Worm (Caenorhabditis elegans): ENCODE results near the gene F58F12.3.

Gene F58F12.3

ce11 chrII:6346551-6347079 is 44.5 kb downstream of the F58F12.3 start (continued):
- TF ChIP-seq gei-8 (GFP tag; optimal IDR thresholded peaks at IDR 0.05): peak; percentile 58
- peak; percentile 57 for TF ChIP-seq Y5F2A.4 (GFP tag; optimal IDR thresholded peaks at IDR 0.05)
- no peak for TF ChIP-seq lir-3 (tag; optimal IDR thresholded peaks at IDR 0.05)
- peak; percentile 14 for TF ChIP-seq nhr-48 (tag; optimal IDR thresholded peaks at IDR 0.05)
- TF ChIP-seq zip-11 (GFP tag; IDR thresholded peaks at IDR 0.05): no peak
- peak; percentile 50 for TF ChIP-seq spr-3 (GFP tag; optimal IDR thresholded peaks at IDR 0.05)
- TF ChIP-seq lin-29 (GFP tag; IDR thresholded peaks at IDR 0.05): peak; percentile 55; the same call in 1 of the 2 replicates
- TF ChIP-seq nhr-102 (tag; optimal IDR thresholded peaks at IDR 0.05): peak; percentile 76
- TF ChIP-seq F10B5.3 (tag; optimal IDR thresholded peaks at IDR 0.05): peak; percentile 30
- TF ChIP-seq mes-2 (tag; optimal IDR thresholded peaks at IDR 0.05; ENCODE audit: poor library complexity, severe bottlenecking): peak; percentile 47
- peak; percentile 26 for TF ChIP-seq nhr-28 (tag; optimal IDR thresholded peaks at IDR 0.05)
- TF ChIP-seq snpc-1.2 (GFP tag; IDR thresholded peaks at IDR 0.05): peak; percentile 65
- TF ChIP-seq egl-27 (tag; optimal IDR thresholded peaks at IDR 0.05): no peak
- TF ChIP-seq ama-1 (optimal IDR thresholded peaks at IDR 0.05): peak; percentile 93

- TF ChIP-seq mxl-3 (GFP tag; optimal IDR thresholded peaks at IDR 0.05) (peak; percentile 38), Y75B8A.6 (GFP tag; IDR thresholded peaks at IDR 0.05) (no peak), ama-1 (optimal IDR thresholded peaks at IDR 0.05) (peak; percentile 48), gei-8 (GFP tag; optimal IDR thresholded peaks at IDR 0.05) (no peak), ztf-7 (tag; optimal IDR thresholded peaks at IDR 0.05) (peak; percentile 30), lin-39 (tag; optimal IDR thresholded peaks at IDR 0.05) (no peak), daf-12 (tag; optimal IDR thresholded peaks at IDR 0.05) (no peak), F49E8.2 (tag; optimal IDR thresholded peaks at IDR 0.05; ENCODE audit: borderline replicate concordance) (no peak), skn-1 (tag; optimal IDR thresholded peaks at IDR 0.05) (no peak), unc-62 (GFP tag; optimal IDR thresholded peaks at IDR 0.05 in 1 of 2) (no peak), unc-62 (tag; optimal IDR thresholded peaks at IDR 0.05) (no peak), nhr-25 (tag; optimal IDR thresholded peaks at IDR 0.05; ENCODE audit: borderline replicate concordance, insufficient read depth) (no peak), zip-11 (GFP tag; IDR thresholded peaks at IDR 0.05) (no peak), hlh-30 (tag; optimal IDR thresholded peaks at IDR 0.05; ENCODE audit: insufficient read depth) (peak; percentile 75), mdl-1 (tag; optimal IDR thresholded peaks at IDR 0.05) (peak in 1 of 2 experiments; percentile 66), tag-97 (GFP tag; IDR thresholded peaks at IDR 0.05) (no peak), spr-1 (tag; optimal IDR thresholded peaks at IDR 0.05) (no peak), daf-16 (GFP tag; optimal IDR thresholded peaks at IDR 0.05) (no peak), daf-16 (tag; optimal IDR thresholded peaks at IDR 0.05) (peak; percentile 56), snpc-4 (tag; optimal IDR thresholded peaks at IDR 0.05) (no peak), F44E2.7 (GFP tag; IDR thresholded peaks at IDR 0.05) (no peak), daf-19 (GFP tag; conservative IDR thresholded peaks at IDR 0.05) (no peak), D1046.2 (GFP tag; IDR thresholded peaks at IDR 0.05) (no peak), zfp-2 (tag; optimal IDR thresholded peaks at IDR 0.05) (no peak), unc-39 (tag; optimal IDR thresholded peaks at IDR 0.05) (no peak), ceh-82 (tag; optimal IDR thresholded peaks at IDR 0.05) (no peak), lin-38 (GFP tag; IDR thresholded peaks at IDR 0.05) (no peak), cey-2 (tag; optimal IDR thresholded peaks at IDR 0.05; ENCODE audit: borderline replicate concordance, insufficient read depth) (no peak), nhr-76 (tag; optimal IDR thresholded peaks at IDR 0.05) (no peak), spr-3 (GFP tag; optimal IDR thresholded peaks at IDR 0.05) (no peak), egl-27 (tag; optimal IDR thresholded peaks at IDR 0.05) (no peak), R02D3.7 (tag; optimal IDR thresholded peaks at IDR 0.05) (no peak), nhr-10 (tag; optimal IDR thresholded peaks at IDR 0.05) (no peak), fos-1 (tag; optimal IDR thresholded peaks at IDR 0.05) (no peak), nhr-102 (tag; optimal IDR thresholded peaks at IDR 0.05) (no peak), mdt-29 (GFP tag; IDR thresholded peaks at IDR 0.05) (no peak), lim-7 (GFP tag; IDR thresholded peaks at IDR 0.05) (no peak), nhr-42 (GFP tag; IDR thresholded peaks at IDR 0.05) (no peak), dmd-8 (GFP tag; IDR thresholded peaks at IDR 0.05) (peak; percentile 29; the same call in 1 of the 2 replicates)
Observed at ce11 chrII:6345195-6346158, 45.6 kb downstream of the F58F12.3 start, which contains the start of gene C32D5.8. C32D5.8 (minus strand) TSS chrII:6345964.
